Fruit fly (Drosophila melanogaster) whole organism, prepupa: ENCODE data around the gene Cdep.

Experiments
- Blimp-1 ChIP-seq: fragments of 200-800 bp; sonication (Bioruptor generic); optimal IDR thresholded peaks from 3 replicates; lab custom pipeline; 2017; ENCODE audit warnings: missing biosample characterization, missing genetic modification characterization, mild to moderate bottlenecking, moderate library complexity, missing genetic modification reagents
- CG10631 ChIP-seq: fragments of 200-800 bp; sonication (Bioruptor generic); optimal IDR thresholded peaks from 2 replicates; lab custom pipeline; 2016; ENCODE audit warnings: missing biosample characterization, missing genetic modification characterization
- CG10669 ChIP-seq: fragments of 200-800 bp; sonication (Bioruptor generic); optimal IDR thresholded peaks from 3 replicates; lab custom pipeline; 2018; ENCODE audit warnings: missing biosample characterization, mild to moderate bottlenecking, missing genetic modification characterization, moderate library complexity
- CG11294 ChIP-seq: fragments of 200-800 bp; sonication (Bioruptor generic); IDR thresholded peaks from 2 replicates; pipeline ENCODE4 v1.3.6; 2022; ENCODE audit warnings: missing biosample characterization, missing genetic modification characterization
- CG11762 ChIP-seq: fragments of 200-800 bp; sonication (Bioruptor generic); optimal IDR thresholded peaks from 3 replicates; lab custom pipeline; 2016; ENCODE audit warnings: missing biosample characterization, missing genetic modification characterization; ENCODE audit not compliant: insufficient read depth
- CG11902 ChIP-seq: fragments of 200-800 bp; sonication (Bioruptor generic); optimal IDR thresholded peaks from 3 replicates; lab custom pipeline; 2016; ENCODE audit warnings: missing biosample characterization, missing genetic modification characterization
- CG15336 ChIP-seq: fragments of 200-800 bp; sonication (Bioruptor generic); IDR thresholded peaks from 2 replicates; pipeline ENCODE4 v1.3.6; 2022; ENCODE audit warnings: missing biosample characterization, missing genetic modification characterization
- CG1621 ChIP-seq: fragments of 200-800 bp; sonication (Bioruptor generic); optimal IDR thresholded peaks from 3 replicates; lab custom pipeline; 2018; ENCODE audit warnings: missing biosample characterization, mild to moderate bottlenecking, missing genetic modification characterization
- CG16779 ChIP-seq: fragments of 200-800 bp; sonication (Bioruptor generic); optimal IDR thresholded peaks from 3 replicates; lab custom pipeline; 2017; ENCODE audit warnings: missing biosample characterization, mild to moderate bottlenecking, missing genetic modification characterization
- CG3032 ChIP-seq: fragments of 200-800 bp; optimal IDR thresholded peaks from 2 replicates; lab custom pipeline; 2019; ENCODE audit warnings: missing biosample characterization, mild to moderate bottlenecking, missing genetic modification characterization, moderate library complexity
- CG31627 ChIP-seq: fragments of 200-800 bp; sonication (Bioruptor generic); optimal IDR thresholded peaks from 3 replicates; lab custom pipeline; 2016; ENCODE audit warnings: missing biosample characterization, missing genetic modification characterization
- CG32006 ChIP-seq: fragments of 200-800 bp; sonication (Bioruptor generic); optimal IDR thresholded peaks from 3 replicates; lab custom pipeline; 2017; ENCODE audit warnings: missing biosample characterization, mild to moderate bottlenecking, missing genetic modification characterization
- CG34406 ChIP-seq: fragments of 200-800 bp; sonication (Bioruptor generic); optimal IDR thresholded peaks from 3 replicates; lab custom pipeline; 2016; ENCODE audit warnings: missing biosample characterization, missing genetic modification characterization
- CG3919 ChIP-seq: fragments of 200-800 bp; sonication (Bioruptor generic); optimal IDR thresholded peaks from 3 replicates; lab custom pipeline; 2016; ENCODE audit warnings: missing biosample characterization, missing genetic modification characterization
- CG6163 ChIP-seq: fragments of 200-800 bp; sonication (Bioruptor generic); IDR thresholded peaks from 3 replicates; pipeline ENCODE4 v1.3.6; 2022; ENCODE audit warnings: missing biosample characterization, missing genetic modification characterization
- CG6808 ChIP-seq: fragments of 200-800 bp; sonication (Bioruptor generic); optimal IDR thresholded peaks from 3 replicates; lab custom pipeline; 2017; ENCODE audit warnings: missing biosample characterization, missing genetic modification characterization, mild to moderate bottlenecking, moderate library complexity, missing genetic modification reagents
- CG6854 ChIP-seq: fragments of 200-800 bp; sonication (Bioruptor generic); optimal IDR thresholded peaks from 2 replicates; lab custom pipeline; 2017; ENCODE audit warnings: missing biosample characterization, mild to moderate bottlenecking, missing genetic modification characterization
- CG7368 ChIP-seq: fragments of 200-800 bp; sonication (Bioruptor generic); optimal IDR thresholded peaks from 3 replicates; lab custom pipeline; 2016; ENCODE audit warnings: missing biosample characterization, missing genetic modification characterization
- CG8632 ChIP-seq: fragments of 200-800 bp; sonication (Bioruptor generic); optimal IDR thresholded peaks from 3 replicates; lab custom pipeline; 2016; ENCODE audit warnings: missing biosample characterization, missing genetic modification characterization
- CG9139 ChIP-seq: fragments of 200-800 bp; sonication (Bioruptor generic); optimal IDR thresholded peaks from 3 replicates; lab custom pipeline; 2017; ENCODE audit warnings: missing biosample characterization, mild to moderate bottlenecking, missing genetic modification characterization
- Eip78C ChIP-seq: fragments of 200-800 bp; sonication (Bioruptor generic); peaks from one replicate; lab custom pipeline; 2016; ENCODE audit warnings: missing biosample characterization, missing genetic modification characterization
- Gug ChIP-seq: fragments of 200-800 bp; sonication (Bioruptor generic); IDR thresholded peaks from 2 replicates; pipeline ENCODE4 v1.3.6; 2022; ENCODE audit warnings: missing biosample characterization, missing genetic modification characterization
- Hr39 ChIP-seq: fragments of 200-800 bp; sonication (Bioruptor generic); optimal IDR thresholded peaks from 2 replicates; lab custom pipeline; 2016; ENCODE audit warnings: missing biosample characterization, missing genetic modification characterization
- Met ChIP-seq: fragments of 200-800 bp; sonication (Bioruptor generic); optimal IDR thresholded peaks from 3 replicates; lab custom pipeline; 2016; ENCODE audit warnings: missing biosample characterization, missing genetic modification characterization
- OdsH ChIP-seq: fragments of 200-800 bp; sonication (Bioruptor generic); optimal IDR thresholded peaks from 3 replicates; lab custom pipeline; 2016; ENCODE audit warnings: missing biosample characterization, missing genetic modification characterization
- Smox ChIP-seq: fragments of 200-800 bp; sonication (Bioruptor generic); optimal IDR thresholded peaks from 3 replicates; lab custom pipeline; 2016; ENCODE audit warnings: missing biosample characterization, missing genetic modification characterization
- Sox102F ChIP-seq: fragments of 200-800 bp; sonication (Bioruptor generic); optimal IDR thresholded peaks from 2 replicates; lab custom pipeline; 2016; ENCODE audit warnings: missing biosample characterization, mild to moderate bottlenecking, missing genetic modification characterization
- Sox14 ChIP-seq: fragments of 200-800 bp; sonication (Bioruptor generic); optimal IDR thresholded peaks from 3 replicates; lab custom pipeline; 2016; ENCODE audit warnings: missing biosample characterization, missing genetic modification characterization
- achi ChIP-seq: fragments of 200-800 bp; sonication (Bioruptor generic); optimal IDR thresholded peaks from 3 replicates; lab custom pipeline; 2016; ENCODE audit warnings: missing biosample characterization, missing genetic modification characterization
- acj6 ChIP-seq: fragments of 200-800 bp; sonication (Bioruptor generic); optimal IDR thresholded peaks from 3 replicates; lab custom pipeline; 2016; ENCODE audit warnings: missing biosample characterization, missing genetic modification characterization
- cyc ChIP-seq: fragments of 200-800 bp; sonication (Bioruptor generic); optimal IDR thresholded peaks from 3 replicates; lab custom pipeline; 2016; ENCODE audit warnings: missing biosample characterization, missing genetic modification characterization
- dac ChIP-seq: fragments of 200-800 bp; sonication (Bioruptor generic); optimal IDR thresholded peaks from 2 replicates; lab custom pipeline; 2017; ENCODE audit warnings: missing biosample characterization, mild to moderate bottlenecking, missing genetic modification characterization
- dsx ChIP-seq: fragments of 200-800 bp; optimal IDR thresholded peaks from 3 replicates; lab custom pipeline; 2019; ENCODE audit warnings: missing biosample characterization, mild to moderate bottlenecking, missing genetic modification characterization, moderate library complexity; ENCODE audit not compliant: poor library complexity, severe bottlenecking
- eg ChIP-seq: fragments of 200-800 bp; sonication (Bioruptor generic); IDR thresholded peaks from 3 replicates; pipeline ENCODE4 v1.3.6; 2022; ENCODE audit warnings: missing biosample characterization, missing genetic modification characterization
- esn ChIP-seq: fragments of 200-800 bp; sonication (Bioruptor generic); optimal IDR thresholded peaks from 2 replicates; lab custom pipeline; 2016; ENCODE audit warnings: missing biosample characterization, mild to moderate bottlenecking, missing genetic modification characterization, moderate library complexity
- fd59A ChIP-seq: fragments of 200-800 bp; sonication (Bioruptor generic); optimal IDR thresholded peaks from 2 replicates; lab custom pipeline; 2017; ENCODE audit warnings: missing biosample characterization, mild to moderate bottlenecking, missing genetic modification characterization, missing genetic modification reagents
- fkh ChIP-seq: fragments of 200-800 bp; sonication (Bioruptor generic); optimal IDR thresholded peaks from 3 replicates; lab custom pipeline; 2017; ENCODE audit warnings: missing biosample characterization, mild to moderate bottlenecking, missing genetic modification characterization, moderate library complexity
- lz ChIP-seq: fragments of 200-800 bp; sonication (Bioruptor generic); optimal IDR thresholded peaks from 3 replicates; lab custom pipeline; 2016; ENCODE audit warnings: missing biosample characterization, missing genetic modification characterization
- net ChIP-seq: fragments of 200-800 bp; sonication (Bioruptor generic); optimal IDR thresholded peaks from 3 replicates; lab custom pipeline; 2016; ENCODE audit warnings: missing biosample characterization, missing genetic modification characterization
- pdm3 ChIP-seq: fragments of 200-800 bp; sonication (Bioruptor generic); optimal IDR thresholded peaks from 3 replicates; lab custom pipeline; 2016; ENCODE audit warnings: missing biosample characterization, missing genetic modification characterization
- ss ChIP-seq, 2 experiments: fragments of 200-800 bp; sonication (Bioruptor generic); optimal IDR thresholded peaks; 2 replicates in 1 of 2; 3 replicates in 1 of 2; lab custom pipeline; 2017 to 2018; ENCODE audit warnings: mild to moderate bottlenecking in 2 of 2, missing biosample characterization in 2 of 2, missing genetic modification characterization in 2 of 2, moderate library complexity in 1 of 2
- svp ChIP-seq: fragments of 200-800 bp; sonication (Bioruptor generic); peaks from one replicate; lab custom pipeline; 2016; ENCODE audit warnings: missing biosample characterization, missing genetic modification characterization
- topi ChIP-seq: fragments of 200-800 bp; sonication (Bioruptor generic); optimal IDR thresholded peaks from 3 replicates; lab custom pipeline; 2016; ENCODE audit warnings: missing biosample characterization, missing genetic modification characterization
- vri ChIP-seq: fragments of 200-800 bp; sonication (Bioruptor generic); optimal IDR thresholded peaks from 3 replicates; lab custom pipeline; 2016; ENCODE audit warnings: missing biosample characterization, mild to moderate bottlenecking, missing genetic modification characterization

Cdep gene

dm6 chr3R:4910365-4910810 is at the start of gene Cdep:
Gene Cdep, plus strand, starts transcription at chr3R:4910552.
- TF ChIP-seq eg (peak; percentile 58; the same call in 1 of the 3 replicates), acj6 (GFP tag; lab: Kevin White, UChicago) (peak; percentile 30), CG1621 (tag; lab: Kevin White, UChicago) (peak; percentile 5), Gug (no peak), pdm3 (GFP tag; lab: Kevin White, UChicago) (no peak), CG6854 (GFP tag; lab: Kevin White, UChicago) (peak; percentile 22), CG6808 (GFP tag; lab: Kevin White, UChicago) (peak; percentile 30), Hr39 (GFP tag; lab: Kevin White, UChicago) (peak; percentile 2), CG11902 (GFP tag; lab: Kevin White, UChicago) (no peak), fd59A (GFP tag; lab: Kevin White, UChicago) (no peak), achi (GFP tag; lab: Kevin White, UChicago) (peak; percentile 49), Blimp-1 (no peak), Smox (GFP tag; lab: Kevin White, UChicago) (peak; percentile 17), Met (peak; percentile 42), OdsH (GFP tag; lab: Kevin White, UChicago) (peak; percentile 14), CG10631 (peak; percentile 15), svp (no peak), net (GFP tag; lab: Kevin White, UChicago) (no peak), CG11294 (GFP tag; lab: Robert Waterston, UW) (no peak), esn (GFP tag; lab: Kevin White, UChicago) (peak; percentile 21), CG31627 (GFP tag; lab: Kevin White, UChicago) (no peak), Sox14 (no peak), cyc (GFP tag; lab: Kevin White, UChicago) (peak; percentile 2), Sox102F (GFP tag; lab: Kevin White, UChicago) (peak; percentile 34), lz (no peak), fkh (GFP tag; lab: Kevin White, UChicago) (no peak), CG3032 (peak; percentile 43), ss (GFP tag; optimal IDR thresholded peaks at IDR 0.05; lab: Kevin White, UChicago) (peak in 1 of 2 experiments; percentile 20), CG11762 (GFP tag; lab: Kevin White, UChicago) (no peak), dsx (GFP tag; lab: Kevin White, UChicago) (no peak), CG10669 (no peak), CG32006 (GFP tag; lab: Kevin White, UChicago) (peak; percentile 17), Eip78C (GFP tag; lab: Kevin White, UChicago) (peak; percentile 69), CG7368 (GFP tag; lab: Kevin White, UChicago) (peak; percentile 0), vri (peak; percentile 18), CG6163 (GFP tag; lab: Robert Waterston, UW) (no peak), CG3919 (GFP tag; lab: Kevin White, UChicago) (peak; percentile 21), CG16779 (tag; lab: Kevin White, UChicago) (no peak), CG9139 (GFP tag; lab: Kevin White, UChicago) (no peak), CG15336 (0 out of 2 replicates have a peak, but pooled peaks have one; percentile 29), topi (GFP tag; lab: Kevin White, UChicago) (peak; percentile 33), dac (GFP tag; lab: Kevin White, UChicago) (no peak), CG8632 (peak; percentile 4), CG34406 (GFP tag; lab: Kevin White, UChicago) (no peak)
